Worm (Caenorhabditis elegans): ENCODE results near the gene Y64G10A.7.
A peak's percentile ranks its signal among the peaks of the same experiment; 100 is the strongest.

Gene Y64G10A.7

ce11 chrIV:14259197-14259596, 32.5 kb upstream of the Y64G10A.7 start:
- TF ChIP-seq ham-2 (GFP tag; optimal IDR thresholded peaks at IDR 0.05) (no peak), drap-1 (GFP tag; optimal IDR thresholded peaks at IDR 0.05) (no peak), lsy-2 (tag; optimal IDR thresholded peaks at IDR 0.05) (no peak)

DNA sequence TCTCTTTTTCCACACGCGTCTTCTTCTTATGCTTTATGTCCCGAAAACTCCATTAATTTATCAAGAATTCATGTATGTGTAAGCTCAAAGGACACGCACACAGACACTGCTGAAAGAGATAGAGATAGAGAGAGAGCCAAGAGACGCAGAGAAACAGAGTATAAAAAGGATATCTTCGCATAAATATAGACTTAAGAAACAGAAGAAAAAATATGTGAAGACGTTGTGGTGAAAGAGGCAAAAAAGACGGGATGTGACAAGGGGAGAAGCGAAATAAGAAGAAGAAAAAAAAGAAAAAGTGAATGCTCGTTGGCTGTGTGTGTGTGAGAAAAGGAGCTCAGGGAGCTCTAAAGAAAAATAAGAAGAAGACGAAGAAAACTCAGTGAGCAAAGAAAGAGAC, 30.9 kb upstream of the Y64G10A.7 start:
- TF ChIP-seq ces-1 (GFP tag; optimal IDR thresholded peaks at IDR 0.05): peak; percentile 76
- TF ChIP-seq nhr-237 (tag; optimal IDR thresholded peaks at IDR 0.05): no peak

ce11 chrIV:14268882-14269281, 22.8 kb upstream of the Y64G10A.7 start:
- no peak for TF ChIP-seq ceh-43 (GFP tag; optimal IDR thresholded peaks at IDR 0.05)
- TF ChIP-seq hlh-1 (tag; optimal IDR thresholded peaks at IDR 0.05): no peak
- no peak for TF ChIP-seq ces-1 (GFP tag; optimal IDR thresholded peaks at IDR 0.05)
- TF ChIP-seq unc-120 (tag; optimal IDR thresholded peaks at IDR 0.05; ENCODE audit: poor library complexity, severe bottlenecking): no peak
- TF ChIP-seq unc-39 (tag; optimal IDR thresholded peaks at IDR 0.05): no peak
- TF ChIP-seq nhr-76 (tag; optimal IDR thresholded peaks at IDR 0.05): no peak
- no peak for TF ChIP-seq tbx-8 (GFP tag; optimal IDR thresholded peaks at IDR 0.05)
- TF ChIP-seq ztf-11 (tag; optimal IDR thresholded peaks at IDR 0.05): no peak
- no peak for TF ChIP-seq drap-1 (GFP tag; optimal IDR thresholded peaks at IDR 0.05)
- no peak for TF ChIP-seq elt-1 (tag; optimal IDR thresholded peaks at IDR 0.05; ENCODE audit: borderline replicate concordance, insufficient read depth)
- TF ChIP-seq mep-1 (tag; optimal IDR thresholded peaks at IDR 0.05): no peak
- TF ChIP-seq sem-2 (GFP tag; optimal IDR thresholded peaks at IDR 0.05): no peak

DNA sequence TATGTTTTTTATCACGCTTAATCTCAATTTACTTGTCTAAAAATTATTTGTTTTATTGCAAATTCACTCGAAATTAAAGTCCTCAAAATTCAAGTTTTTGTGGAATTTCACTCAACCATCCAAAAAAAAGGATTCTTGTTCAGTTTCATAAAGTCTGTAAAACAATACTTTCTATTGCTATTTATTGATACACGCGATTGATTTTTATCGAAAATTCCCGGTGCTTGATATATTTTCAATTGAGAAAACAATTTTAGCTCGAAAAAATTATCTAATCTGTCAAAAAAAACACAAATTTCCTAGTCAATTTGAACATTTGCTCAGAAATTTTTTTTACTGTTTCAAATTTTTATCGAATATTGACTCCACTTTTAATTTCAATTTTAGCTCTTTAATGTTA, 21.8 kb upstream of the Y64G10A.7 start:
- no peak for TF ChIP-seq nhr-28 (tag; optimal IDR thresholded peaks at IDR 0.05)
- TF ChIP-seq elt-1 (tag; optimal IDR thresholded peaks at IDR 0.05; ENCODE audit: borderline replicate concordance, insufficient read depth): no peak

DNA sequence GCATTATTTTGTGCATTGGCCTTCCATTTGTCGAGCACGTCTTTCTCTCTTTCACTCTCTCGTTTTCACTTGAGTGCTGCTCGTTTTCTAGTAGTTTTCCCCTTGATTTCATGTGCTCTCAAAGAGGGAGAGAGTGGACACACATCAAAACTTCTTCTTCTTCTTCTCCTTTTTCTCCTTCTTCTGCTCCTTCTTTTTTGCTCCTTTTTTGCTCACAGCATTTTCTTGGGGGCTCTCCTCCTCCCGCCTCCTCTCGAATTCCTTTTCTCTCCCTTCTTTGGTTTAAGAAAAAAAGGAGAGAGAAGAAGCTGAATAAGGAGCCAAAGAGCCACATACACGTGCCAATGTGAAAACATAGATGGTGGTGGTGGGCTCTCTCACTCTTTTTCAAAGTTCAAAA, 19.1 kb upstream of the Y64G10A.7 start:
- TF ChIP-seq mep-1 (tag; optimal IDR thresholded peaks at IDR 0.05) (peak; percentile 31), hlh-1 (tag; optimal IDR thresholded peaks at IDR 0.05) (no peak), bed-3 (GFP tag; optimal IDR thresholded peaks at IDR 0.05) (no peak), ces-1 (GFP tag; optimal IDR thresholded peaks at IDR 0.05) (no peak)

- no peak for TF ChIP-seq unc-120 (tag; optimal IDR thresholded peaks at IDR 0.05; ENCODE audit: poor library complexity, severe bottlenecking)
- TF ChIP-seq sem-2 (GFP tag; optimal IDR thresholded peaks at IDR 0.05): no peak
- no peak for TF ChIP-seq elt-1 (tag; optimal IDR thresholded peaks at IDR 0.05; ENCODE audit: borderline replicate concordance, insufficient read depth)
- no peak for TF ChIP-seq lsy-2 (tag; optimal IDR thresholded peaks at IDR 0.05)
- no peak for TF ChIP-seq ceh-39 (tag; optimal IDR thresholded peaks at IDR 0.05)
- TF ChIP-seq M03D4.4 (tag; optimal IDR thresholded peaks at IDR 0.05): no peak
- no peak for TF ChIP-seq nhr-76 (tag; optimal IDR thresholded peaks at IDR 0.05)
- no peak for TF ChIP-seq mls-2 (tag; optimal IDR thresholded peaks at IDR 0.05)
- TF ChIP-seq pha-4 (tag; optimal IDR thresholded peaks at IDR 0.05): no peak
- TF ChIP-seq nhr-237 (tag; optimal IDR thresholded peaks at IDR 0.05): no peak
- TF ChIP-seq nhr-2 (tag; optimal IDR thresholded peaks at IDR 0.05): no peak
- no peak for TF ChIP-seq nhr-12 (tag; optimal IDR thresholded peaks at IDR 0.05)
- TF ChIP-seq ceh-83 (GFP tag; optimal IDR thresholded peaks at IDR 0.05): no peak
- TF ChIP-seq mep-1 (tag; optimal IDR thresholded peaks at IDR 0.05): no peak
These were observed 16.9 kb upstream of the Y64G10A.7 start for ce11 chrIV:14274834-14275233.

DNA sequence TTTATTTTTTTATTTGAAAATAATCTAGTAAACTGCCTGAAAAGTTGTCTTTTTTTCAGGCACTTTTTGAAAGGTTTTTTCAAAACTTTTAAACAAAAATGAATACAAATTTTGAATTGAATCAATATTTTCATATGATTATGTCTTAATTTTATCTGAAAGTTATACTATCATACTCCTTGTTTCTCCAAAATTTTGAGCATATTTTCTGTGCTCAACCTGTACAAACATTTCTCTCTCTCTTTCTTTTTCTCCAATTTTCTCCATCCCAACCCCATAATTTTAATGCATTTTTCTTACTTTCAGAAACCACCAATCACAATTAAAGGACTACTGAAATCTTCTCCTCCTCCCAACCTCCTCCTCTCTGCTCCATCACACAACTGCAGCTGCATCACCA, 15.5 kb upstream of the Y64G10A.7 start, which contains the start of gene ilcr-1:
ilcr-1 (plus strand) TSS at position 301 of the 400 bp plus-strand sequence.
- no peak for TF ChIP-seq mab-5 (tag; optimal IDR thresholded peaks at IDR 0.05)
- no peak for TF ChIP-seq flh-1 (GFP tag; optimal IDR thresholded peaks at IDR 0.05)
- no peak for TF ChIP-seq ceh-83 (GFP tag; optimal IDR thresholded peaks at IDR 0.05)
- TF ChIP-seq ceh-39 (tag; optimal IDR thresholded peaks at IDR 0.05): no peak
- no peak for TF ChIP-seq lsy-2 (tag; optimal IDR thresholded peaks at IDR 0.05)
- TF ChIP-seq pha-4 (tag; optimal IDR thresholded peaks at IDR 0.05): no peak
- TF ChIP-seq zip-8 (tag; optimal IDR thresholded peaks at IDR 0.05): no peak
